Worm (Caenorhabditis elegans): ENCODE measurements around the gene lep-2.

DNA sequence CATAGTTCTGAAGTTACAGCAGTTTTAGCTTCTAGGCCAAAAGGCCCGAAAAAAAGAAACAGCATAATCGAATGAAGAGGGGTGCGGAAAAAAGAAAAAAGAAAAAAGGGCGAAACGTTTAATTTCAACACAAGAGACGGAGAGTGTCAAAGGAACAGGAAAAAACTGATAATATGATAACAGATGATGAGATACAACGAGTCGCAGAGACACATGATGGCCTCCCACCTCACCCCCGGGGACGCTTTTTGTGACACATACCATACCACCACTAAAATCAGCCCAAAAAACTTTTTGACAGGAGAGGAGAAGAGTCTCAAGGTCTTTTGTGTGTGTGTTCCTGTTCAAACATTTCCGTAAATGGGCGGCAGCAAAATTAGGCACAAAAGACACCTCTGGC lies 43.0 kb downstream of the lep-2 start:
- TF ChIP-seq spr-1 (tag; optimal IDR thresholded peaks at IDR 0.05): no peak
- TF ChIP-seq nhr-6 (tag; optimal IDR thresholded peaks at IDR 0.05): peak; percentile 27
- TF ChIP-seq ceh-32 (tag; optimal IDR thresholded peaks at IDR 0.05; ENCODE audit: poor library complexity): no peak
- TF ChIP-seq F26F4.8 (GFP tag; conservative IDR thresholded peaks at IDR 0.05): no peak
- TF ChIP-seq zip-11 (GFP tag; IDR thresholded peaks at IDR 0.05): no peak
- TF ChIP-seq dve-1 (tag; optimal IDR thresholded peaks at IDR 0.05; ENCODE audit: insufficient read depth): peak; percentile 48
- no peak for TF ChIP-seq saeg-2 (GFP tag; IDR thresholded peaks at IDR 0.05)
- peak; percentile 73 for TF ChIP-seq dmd-6 (GFP tag; IDR thresholded peaks at IDR 0.05)
- no peak for TF ChIP-seq ama-1 (optimal IDR thresholded peaks at IDR 0.05)

Data from whole organism, L4 larva.